Worm (Caenorhabditis elegans) whole organism, young adult: ENCODE data around the gene ptc-1.

ENCODE experiments used
- B0035.1 ChIP-seq: sonication (generic microtip); optimal IDR thresholded peaks from 2 replicates; lab custom pipeline; 2016; ENCODE audit warnings: missing genetic modification characterization, mild to moderate bottlenecking, missing compliant biosample characterization, missing genotype, missing genetic modification reagents
- B0336.3 ChIP-seq: fragments of 200-800 bp; sonication (Bioruptor generic); IDR thresholded peaks from 2 replicates; pipeline ENCODE4 v1.3.6; 2022; ENCODE audit warnings: missing genetic modification characterization, missing compliant biosample characterization
- C17E4.6 ChIP-seq: fragments of 200-800 bp; sonication (Bioruptor generic); IDR thresholded peaks from 2 replicates; pipeline ENCODE4 v1.3.6; 2022; ENCODE audit warnings: missing genetic modification reagents, missing genetic modification characterization, missing compliant biosample characterization
- D2030.7 ChIP-seq: fragments of 200-800 bp; sonication (Bioruptor generic); IDR thresholded peaks from 2 replicates; pipeline ENCODE4 v1.3.6; 2022; ENCODE audit warnings: missing genetic modification reagents, missing genetic modification characterization, missing compliant biosample characterization
- F22D6.2 ChIP-seq: sonication (generic microtip); optimal IDR thresholded peaks from 2 replicates; lab custom pipeline; 2016; ENCODE audit warnings: mild to moderate bottlenecking, missing genetic modification characterization, missing compliant biosample characterization
- F37B4.10 ChIP-seq: fragments of 200-800 bp; sonication (Bioruptor generic); IDR thresholded peaks from 2 replicates; pipeline ENCODE4 v1.3.6; 2022; ENCODE audit warnings: missing genetic modification characterization, missing compliant biosample characterization
- F52B5.7 ChIP-seq: sonication (generic microtip); optimal IDR thresholded peaks from 2 replicates; lab custom pipeline; 2016; ENCODE audit warnings: mild to moderate bottlenecking, missing genetic modification characterization, missing compliant biosample characterization
- F55B11.4 ChIP-seq: sonication (generic microtip); optimal IDR thresholded peaks from 2 replicates; lab custom pipeline; 2016; ENCODE audit warnings: missing compliant biosample characterization, missing genetic modification characterization, borderline replicate concordance; ENCODE audit not compliant: insufficient read depth
- Y67H2A.10 ChIP-seq: fragments of 200-800 bp; sonication (Bioruptor generic); conservative IDR thresholded peaks from 2 replicates; pipeline ENCODE4 v1.3.6; 2022; ENCODE audit warnings: missing genetic modification reagents, missing genetic modification characterization, missing compliant biosample characterization
- Y95B8A.8 ChIP-seq: fragments of 200-800 bp; sonication (Bioruptor generic); IDR thresholded peaks from 2 replicates; pipeline ENCODE4 v1.3.6; 2022; ENCODE audit warnings: missing genetic modification reagents, missing genetic modification characterization, missing compliant biosample characterization
- ZK185.1 ChIP-seq: sonication (generic microtip); optimal IDR thresholded peaks from 2 replicates; lab custom pipeline; 2016; ENCODE audit warnings: mild to moderate bottlenecking, missing genetic modification characterization, missing compliant biosample characterization; ENCODE audit not compliant: poor library complexity, severe bottlenecking
- attf-6 ChIP-seq: fragments of 200-800 bp; sonication (Bioruptor generic); IDR thresholded peaks from 2 replicates; pipeline ENCODE4 v1.3.6; 2022; ENCODE audit warnings: missing genetic modification reagents, missing genetic modification characterization, missing compliant biosample characterization
- cebp-1 ChIP-seq, 2 experiments: fragments of 200-800 bp in 1 of 2; sonication (Bioruptor generic) in 1 of 2; sonication (generic microtip) in 1 of 2; IDR thresholded peaks in 1 of 2; optimal IDR thresholded peaks in 1 of 2; 2 replicates each; pipeline versions ENCODE4 v1.3.6 to Lab custom; 2017 to 2022; ENCODE audit warnings: missing compliant biosample characterization in 2 of 2, missing genetic modification characterization in 2 of 2, mild to moderate bottlenecking in 1 of 2, missing genetic modification reagents in 1 of 2, moderate library complexity in 1 of 2
- ceh-58 ChIP-seq: fragments of 200-800 bp; sonication (Bioruptor generic); IDR thresholded peaks from 2 replicates; pipeline ENCODE4 v1.3.6; 2022; ENCODE audit warnings: missing genetic modification characterization, missing compliant biosample characterization
- ceh-79 ChIP-seq: sonication (generic microtip); optimal IDR thresholded peaks from 2 replicates; lab custom pipeline; 2017; ENCODE audit warnings: mild to moderate bottlenecking, missing genetic modification characterization, missing compliant biosample characterization
- chd-7 ChIP-seq: sonication (generic microtip); optimal IDR thresholded peaks from 2 replicates; lab custom pipeline; 2016; ENCODE audit warnings: mild to moderate bottlenecking, missing genetic modification characterization, moderate library complexity, missing compliant biosample characterization
- die-1 ChIP-seq: sonication (generic microtip); optimal IDR thresholded peaks from 2 replicates; lab custom pipeline; 2016; ENCODE audit warnings: missing genotype, mild to moderate bottlenecking, missing genetic modification characterization, missing compliant biosample characterization
- dox-1 ChIP-seq: fragments of 200-800 bp; sonication (Bioruptor generic); IDR thresholded peaks from 2 replicates; pipeline ENCODE4 v1.3.6; 2022; ENCODE audit warnings: missing genetic modification reagents, missing genetic modification characterization, missing compliant biosample characterization
- dpff-1 ChIP-seq: sonication (generic microtip); optimal IDR thresholded peaks from 2 replicates; lab custom pipeline; 2017; ENCODE audit warnings: mild to moderate bottlenecking, missing genetic modification characterization, missing compliant biosample characterization
- dpl-1 ChIP-seq: fragments of 150-350 bp; optimal IDR thresholded peaks from 2 replicates; lab custom pipeline; 2014; ENCODE audit warnings: missing biosample characterization, missing genetic modification reagents, missing genetic modification characterization
- efl-1 ChIP-seq: fragments of 150-350 bp; optimal IDR thresholded peaks from 2 replicates; lab custom pipeline; 2014; ENCODE audit warnings: missing biosample characterization, missing genetic modification reagents, missing genetic modification characterization
- egl-44 ChIP-seq: fragments of 200-800 bp; sonication (Bioruptor generic); IDR thresholded peaks from 2 replicates; pipeline ENCODE4 v1.3.6; 2022; ENCODE audit warnings: missing genetic modification reagents, missing genetic modification characterization, missing compliant biosample characterization
- him-1 ChIP-seq: sonication (generic microtip); optimal IDR thresholded peaks from 2 replicates; lab custom pipeline; 2016; ENCODE audit warnings: missing genotype, missing genetic modification reagents, missing genetic modification characterization, missing compliant biosample characterization
- hlh-12 ChIP-seq: sonication (generic microtip); optimal IDR thresholded peaks from 2 replicates; lab custom pipeline; 2016; ENCODE audit warnings: missing genetic modification characterization, missing compliant biosample characterization
- hrde-1 ChIP-seq: sonication (generic microtip); optimal IDR thresholded peaks from 2 replicates; lab custom pipeline; 2016; ENCODE audit warnings: missing genetic modification characterization, mild to moderate bottlenecking, missing compliant biosample characterization, moderate library complexity, missing genotype, missing genetic modification reagents, borderline replicate concordance
- hsf-1 ChIP-seq: fragments of 200-800 bp; sonication (Bioruptor generic); IDR thresholded peaks from 2 replicates; pipeline ENCODE4 v1.3.6; 2022; ENCODE audit warnings: missing genetic modification reagents, missing genetic modification characterization, missing compliant biosample characterization
- let-607 ChIP-seq, 2 experiments: fragments of 200-800 bp in 1 of 2; sonication (Bioruptor generic) in 1 of 2; sonication (generic microtip) in 1 of 2; optimal IDR thresholded peaks; 2 replicates each; lab custom pipeline; 2016 to 2018; ENCODE audit warnings: mild to moderate bottlenecking in 2 of 2, missing compliant biosample characterization in 2 of 2, missing genetic modification characterization in 2 of 2, moderate library complexity in 2 of 2, missing genotype in 1 of 2
- lin-35 ChIP-seq, 3 experiments: fragments of 150-350 bp in 2 of 3; sonication (generic microtip) in 1 of 3; optimal IDR thresholded peaks; 2 replicates each; lab custom pipeline; 2014 to 2018; ENCODE audit warnings: missing biosample characterization in 3 of 3, missing genetic modification characterization in 3 of 3, missing genetic modification reagents in 3 of 3
- lin-54 ChIP-seq: fragments of 200-800 bp; sonication (Bioruptor generic); optimal IDR thresholded peaks from 2 replicates; lab custom pipeline; 2018; ENCODE audit warnings: mild to moderate bottlenecking, missing genetic modification characterization, missing compliant biosample characterization
- lsl-1 ChIP-seq: fragments of 200-800 bp; sonication (Bioruptor generic); optimal IDR thresholded peaks from 2 replicates; lab custom pipeline; 2018; ENCODE audit warnings: mild to moderate bottlenecking, missing genetic modification characterization, moderate library complexity, missing compliant biosample characterization
- lsy-27 ChIP-seq: sonication (generic microtip); optimal IDR thresholded peaks from 2 replicates; lab custom pipeline; 2017; ENCODE audit warnings: missing genetic modification characterization, mild to moderate bottlenecking, missing compliant biosample characterization, antibody characterized with exemption, missing genotype, borderline replicate concordance; ENCODE audit not compliant: insufficient read depth
- madf-3 ChIP-seq: fragments of 200-800 bp; sonication (Bioruptor generic); IDR thresholded peaks from 2 replicates; pipeline ENCODE4 v1.3.6; 2022; ENCODE audit warnings: missing genetic modification reagents, missing genetic modification characterization, missing compliant biosample characterization
- nfya-2 ChIP-seq: fragments of 200-800 bp; sonication (Bioruptor generic); IDR thresholded peaks from 2 replicates; pipeline ENCODE4 v1.3.6; 2022; ENCODE audit warnings: missing genetic modification reagents, missing genetic modification characterization, missing compliant biosample characterization
- nhr-120 ChIP-seq: fragments of 200-800 bp; sonication (Bioruptor generic); IDR thresholded peaks from 2 replicates; pipeline ENCODE4 v1.3.6; 2022; ENCODE audit warnings: missing genetic modification characterization, missing compliant biosample characterization
- pbrm-1 ChIP-seq: fragments of 200-800 bp; sonication (Bioruptor generic); IDR thresholded peaks from 2 replicates; pipeline ENCODE4 v1.3.6; 2022; ENCODE audit warnings: missing genetic modification reagents, missing genetic modification characterization, missing compliant biosample characterization
- rec-8 ChIP-seq, 2 experiments: sonication (generic microtip); optimal IDR thresholded peaks; 2 replicates each; lab custom pipeline; 2016; ENCODE audit warnings: mild to moderate bottlenecking in 2 of 2, missing genetic modification characterization in 2 of 2, missing genetic modification reagents in 2 of 2, missing genotype in 2 of 2, missing biosample characterization in 1 of 2, missing compliant biosample characterization in 1 of 2, moderate library complexity in 1 of 2
- repo-1 ChIP-seq: sonication (generic microtip); optimal IDR thresholded peaks from 2 replicates; lab custom pipeline; 2017; ENCODE audit warnings: mild to moderate bottlenecking, missing genetic modification characterization, missing compliant biosample characterization
- rpc-1 ChIP-seq, 2 experiments: fragments of 150-350 bp in 1 of 2; sonication (generic microtip) in 1 of 2; optimal IDR thresholded peaks; 2 replicates each; lab custom pipeline; 2014 to 2018; ENCODE audit warnings: missing biosample characterization in 1 of 2, missing genetic modification characterization in 1 of 2, missing genetic modification reagents in 1 of 2, missing genotype in 1 of 2
- snpc-1.3 ChIP-seq: sonication (generic microtip); optimal IDR thresholded peaks from 2 replicates; lab custom pipeline; 2017; ENCODE audit warnings: missing genetic modification characterization, mild to moderate bottlenecking, missing compliant biosample characterization, antibody characterized with exemption, moderate library complexity, missing genotype, missing genetic modification reagents; ENCODE audit not compliant: insufficient read depth
- snpc-3.4 ChIP-seq: sonication (generic microtip); optimal IDR thresholded peaks from 2 replicates; lab custom pipeline; 2017; ENCODE audit warnings: missing genetic modification characterization, mild to moderate bottlenecking, missing compliant biosample characterization, antibody characterized with exemption, moderate library complexity, missing genotype, missing genetic modification reagents
- tbp1 ChIP-seq: fragments of 200-800 bp; sonication (Bioruptor generic); optimal IDR thresholded peaks from 2 replicates; lab custom pipeline; 2018; ENCODE audit warnings: mild to moderate bottlenecking, missing genetic modification characterization, missing compliant biosample characterization
- tlf-1 ChIP-seq: fragments of 200-800 bp; sonication (Bioruptor generic); optimal IDR thresholded peaks from 2 replicates; lab custom pipeline; 2018; ENCODE audit warnings: mild to moderate bottlenecking, missing genetic modification characterization, missing compliant biosample characterization
- unc-130 ChIP-seq: sonication (generic microtip); optimal IDR thresholded peaks from 2 replicates; lab custom pipeline; 2016; ENCODE audit warnings: missing genetic modification reagents, missing genetic modification characterization, missing compliant biosample characterization
- zim-3 ChIP-seq: sonication (generic microtip); optimal IDR thresholded peaks from 2 replicates; lab custom pipeline; 2017; ENCODE audit warnings: mild to moderate bottlenecking, missing genetic modification characterization, moderate library complexity, missing compliant biosample characterization
- ztf-22 ChIP-seq: fragments of 200-800 bp; sonication (Bioruptor generic); optimal IDR thresholded peaks from 2 replicates; lab custom pipeline; 2018; ENCODE audit warnings: mild to moderate bottlenecking, missing genetic modification characterization, moderate library complexity, missing compliant biosample characterization
- ztf-25 ChIP-seq: fragments of 200-800 bp; sonication (Bioruptor generic); IDR thresholded peaks from 2 replicates; pipeline ENCODE4 v1.3.6; 2022; ENCODE audit warnings: missing genetic modification reagents, missing genetic modification characterization, missing compliant biosample characterization

Gene ptc-1

DNA sequence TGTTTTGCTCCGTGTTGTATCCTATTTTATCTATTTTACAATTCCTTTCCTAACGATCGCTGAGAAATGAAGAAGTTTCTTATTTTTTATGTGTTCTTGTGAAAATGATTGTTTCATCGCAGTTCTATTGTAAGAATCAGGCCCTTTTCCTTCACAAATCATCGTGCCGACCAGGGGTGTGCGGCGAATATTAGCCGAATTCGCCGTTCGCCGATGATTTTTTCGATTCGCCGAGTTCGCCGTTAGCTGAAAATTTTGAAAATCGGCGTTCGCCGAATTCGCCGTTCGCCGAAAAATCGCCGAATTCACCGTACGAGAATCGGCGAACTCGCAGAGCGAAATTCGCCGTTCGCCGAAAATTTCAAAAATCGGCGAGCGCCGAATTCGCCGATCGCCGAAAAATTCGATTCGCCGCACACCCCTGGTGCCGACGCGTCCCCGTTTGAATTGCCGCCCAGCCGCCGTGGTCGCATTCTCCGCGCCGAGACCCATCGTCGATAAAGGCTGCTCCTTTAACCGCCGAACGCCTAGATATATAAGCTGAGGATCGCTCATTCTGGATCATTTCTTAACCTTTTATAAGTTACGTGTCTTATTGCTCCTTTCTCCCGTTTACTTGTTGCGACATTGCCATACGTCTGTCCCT is 29.4 kb upstream of the ptc-1 start (continued):
- no peak for TF ChIP-seq dpl-1 (GFP tag; lab: Kevin White, UChicago)
- TF ChIP-seq nfya-2, result no peak
- no peak for TF ChIP-seq lin-35 (GFP tag; optimal IDR thresholded peaks at IDR 0.05; lab: Kevin White, UChicago)
- no peak for TF ChIP-seq lsy-27
- 0 out of 2 replicates have a peak, but pooled peaks have one; percentile 34 for TF ChIP-seq D2030.7
- no peak for TF ChIP-seq F37B4.10 (GFP tag; lab: Robert Waterston, UW)
- TF ChIP-seq rec-8 (tag; optimal IDR thresholded peaks at IDR 0.05; lab: Kevin White, UChicago), result no peak
- TF ChIP-seq dpff-1 (tag; lab: Kevin White, UChicago), result no peak
- TF ChIP-seq B0336.3 (GFP tag; lab: Robert Waterston, UW), result peak; percentile 50
- TF ChIP-seq tlf-1 (GFP tag; lab: Kevin White, UChicago), result no peak
- no peak for TF ChIP-seq cebp-1 (GFP tag; IDR thresholded peaks at IDR 0.05; lab: Robert Waterston, UW)
- peak; percentile 8 for TF ChIP-seq cebp-1 (tag; optimal IDR thresholded peaks at IDR 0.05; lab: Kevin White, UChicago)
- TF ChIP-seq zim-3 (tag; lab: Kevin White, UChicago), result no peak
- TF ChIP-seq lin-54 (GFP tag; lab: Kevin White, UChicago), result peak; percentile 75
- no peak for TF ChIP-seq snpc-1.3 (tag; lab: Kevin White, UChicago)
- TF ChIP-seq ztf-25, result no peak
- TF ChIP-seq F55B11.4 (tag; lab: Kevin White, UChicago), result no peak
- no peak for TF ChIP-seq hrde-1 (tag; lab: Kevin White, UChicago)
- TF ChIP-seq rpc-1 (optimal IDR thresholded peaks at IDR 0.05; lab: Kevin White, UChicago), result no peak
- TF ChIP-seq rpc-1 (tag; optimal IDR thresholded peaks at IDR 0.05; lab: Kevin White, UChicago), result no peak
- no peak for TF ChIP-seq ZK185.1
- no peak for TF ChIP-seq attf-6 (GFP tag; lab: Robert Waterston, UW)
- TF ChIP-seq die-1 (tag; lab: Kevin White, UChicago), result peak; percentile 9
- TF ChIP-seq B0035.1 (tag; lab: Kevin White, UChicago), result no peak
- 0 out of 2 replicates have a peak, but pooled peaks have one; percentile 40 for TF ChIP-seq C17E4.6 (GFP tag; lab: Robert Waterston, UW)
- peak; percentile 41 for TF ChIP-seq him-1 (tag; lab: Kevin White, UChicago)
- peak; percentile 21 for TF ChIP-seq chd-7 (tag; lab: Kevin White, UChicago)
- 0 out of 2 replicates have a peak, but pooled peaks have one; percentile 11 for TF ChIP-seq Y67H2A.10 (GFP tag; lab: Robert Waterston, UW)
- no peak for TF ChIP-seq F22D6.2
- TF ChIP-seq madf-3 (GFP tag; lab: Robert Waterston, UW), result no peak
- TF ChIP-seq Y95B8A.8 (GFP tag; lab: Robert Waterston, UW), result no peak
- no peak for TF ChIP-seq F52B5.7
- peak; percentile 59 for TF ChIP-seq efl-1 (GFP tag; lab: Kevin White, UChicago)
- TF ChIP-seq let-607 (tag; optimal IDR thresholded peaks at IDR 0.05; lab: Kevin White, UChicago), result no peak
- no peak for TF ChIP-seq dox-1 (GFP tag; lab: Robert Waterston, UW)
- TF ChIP-seq ztf-22 (GFP tag; lab: Kevin White, UChicago), result no peak
- no peak for TF ChIP-seq pbrm-1
- TF ChIP-seq unc-130 (GFP tag; lab: Kevin White, UChicago), result no peak
- TF ChIP-seq egl-44 (GFP tag; lab: Robert Waterston, UW), result no peak
- TF ChIP-seq nhr-120, result no peak
- TF ChIP-seq snpc-3.4 (tag; lab: Kevin White, UChicago), result no peak
- peak; percentile 59 for TF ChIP-seq hsf-1 (GFP tag; lab: Robert Waterston, UW)
- no peak for TF ChIP-seq ceh-58
- TF ChIP-seq repo-1 (tag; lab: Kevin White, UChicago), result no peak
- TF ChIP-seq hlh-12 (tag; lab: Kevin White, UChicago), result no peak
- TF ChIP-seq lsl-1, result peak; percentile 13
- no peak for TF ChIP-seq tbp1 (GFP tag; lab: Kevin White, UChicago)
- TF ChIP-seq ceh-79, result no peak
